Fruit fly (Drosophila melanogaster) whole organism, embryonic: ENCODE results near the gene CG9411.

Source experiments
- CG10209 ChIP-seq: fragments of 200-800 bp; sonication (Bioruptor generic); optimal IDR thresholded peaks from 3 replicates; lab custom pipeline; 2017; ENCODE audit warnings: missing biosample characterization, mild to moderate bottlenecking, missing genetic modification characterization, missing genetic modification reagents
- CG1024 ChIP-seq: fragments of 200-800 bp; sonication (Bioruptor generic); IDR thresholded peaks from 2 replicates; pipeline ENCODE4 v1.3.6; 2022; ENCODE audit warnings: missing biosample characterization, missing genetic modification characterization
- CG34224 ChIP-seq: fragments of 200-800 bp; sonication (Bioruptor generic); IDR thresholded peaks from 3 replicates; pipeline ENCODE4 v1.3.6; 2022; ENCODE audit warnings: missing biosample characterization, missing genetic modification characterization; ENCODE audit not compliant: partially characterized antibody
- CG8765 ChIP-seq: fragments of 200-800 bp; sonication (Bioruptor generic); IDR thresholded peaks from 2 replicates; pipeline ENCODE4 v1.3.6; 2022; ENCODE audit warnings: missing biosample characterization, missing genetic modification characterization
- Hr78 ChIP-seq, 2 experiments: fragments of 200-800 bp in 1 of 2; fragments of >200 bp in 1 of 2; sonication (Bioruptor generic) in 1 of 2; optimal IDR thresholded peaks; 2 replicates each; lab custom pipeline; 2017 to 2019; ENCODE audit warnings: missing biosample characterization in 2 of 2, missing genetic modification characterization in 2 of 2, mild to moderate bottlenecking in 1 of 2, moderate library complexity in 1 of 2
- crp ChIP-seq, 2 experiments: fragments of 200-800 bp; sonication (Bioruptor generic); optimal IDR thresholded peaks; 2 replicates in 1 of 2; 3 replicates in 1 of 2; lab custom pipeline; 2017; ENCODE audit warnings: missing biosample characterization in 2 of 2, missing genetic modification characterization in 2 of 2, mild to moderate bottlenecking in 1 of 2, moderate library complexity in 1 of 2
- cwo ChIP-seq: fragments of 200-800 bp; sonication (Bioruptor generic); optimal IDR thresholded peaks from 3 replicates; lab custom pipeline; 2017; ENCODE audit warnings: missing biosample characterization, missing genetic modification characterization, mild to moderate bottlenecking, moderate library complexity, missing genetic modification reagents
- scrt ChIP-seq: fragments of 200-800 bp; sonication (Bioruptor generic); optimal IDR thresholded peaks from 2 replicates; lab custom pipeline; 2018; ENCODE audit warnings: missing biosample characterization, mild to moderate bottlenecking, missing genetic modification characterization, moderate library complexity
- yki ChIP-seq: fragments of >200 bp; optimal IDR thresholded peaks from 3 replicates; lab custom pipeline; 2018

dm6 chrX:14446853-14447252 is 33.0 kb downstream of the CG9411 start:
- TF ChIP-seq CG10209 (GFP tag; lab: Kevin White, UChicago): no peak
- no peak for TF ChIP-seq scrt (GFP tag; lab: Kevin White, UChicago)
- no peak for TF ChIP-seq yki (lab: Kevin White, UChicago)
- TF ChIP-seq CG1024 (GFP tag; lab: Robert Waterston, UW): no peak
- no peak for TF ChIP-seq CG8765 (GFP tag; lab: Robert Waterston, UW)
- no peak for TF ChIP-seq Hr78 (GFP tag; optimal IDR thresholded peaks at IDR 0.05; lab: Kevin White, UChicago)
- TF ChIP-seq CG34224: no peak
- TF ChIP-seq crp (GFP tag; optimal IDR thresholded peaks at IDR 0.05; lab: Kevin White, UChicago): no peak
- no peak for TF ChIP-seq cwo
